Fruit fly (Drosophila melanogaster): ENCODE results near the gene CG9213.
A peak's percentile ranks its signal among the peaks of the same experiment; 100 is the strongest.

The CG9213 gene

DNA sequence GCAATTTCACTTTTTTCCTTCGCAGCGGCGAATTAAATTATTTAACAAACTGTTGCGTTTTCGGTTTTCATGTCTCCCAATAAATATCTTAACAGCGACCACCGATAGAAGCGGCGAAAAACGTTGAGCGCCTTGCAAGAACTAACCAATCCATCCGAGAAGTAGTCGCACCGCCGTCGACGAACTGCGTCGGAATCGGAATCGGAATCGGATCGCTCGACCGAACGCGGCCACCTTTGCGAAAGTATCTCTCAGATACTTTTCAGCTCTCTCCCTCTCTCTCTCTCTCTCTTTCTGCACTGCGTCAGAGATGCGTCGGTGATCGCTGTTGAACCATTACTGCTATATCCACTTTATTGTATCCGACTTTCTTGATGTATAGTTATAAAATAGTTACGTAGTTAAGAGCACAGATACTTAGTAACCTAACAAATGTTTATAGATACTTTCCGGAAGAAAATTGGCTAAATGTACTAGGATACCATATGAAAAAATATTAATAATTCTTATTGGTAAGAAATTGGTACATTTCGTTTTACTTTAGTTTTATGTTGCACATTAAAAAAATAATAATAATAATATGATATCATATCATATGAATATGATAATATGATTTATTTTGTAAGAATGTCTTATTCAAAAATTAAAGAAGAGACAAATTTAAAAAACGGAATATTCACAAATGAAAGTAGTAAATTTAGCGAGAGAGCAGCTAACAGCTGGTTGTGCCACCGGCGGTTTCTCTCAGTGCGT, 19.3 kb upstream of the CG9213 start, which contains the start of gene Chsy (continued):
- TF ChIP-seq ap (GFP tag; IDR thresholded peaks at IDR 0.05) = no peak
- TF ChIP-seq otp (GFP tag; IDR thresholded peaks at IDR 0.05) = no peak
- no peak for TF ChIP-seq HHEX (GFP tag; optimal IDR thresholded peaks at IDR 0.05)
- no peak for TF ChIP-seq HmgD (GFP tag; optimal IDR thresholded peaks at IDR 0.05)
- TF ChIP-seq dan (GFP tag; IDR thresholded peaks at IDR 0.05) = no peak
- no peak for TF ChIP-seq CG13123 (GFP tag; optimal IDR thresholded peaks at IDR 0.05)
- TF ChIP-seq NK7.1 (GFP tag; optimal IDR thresholded peaks at IDR 0.05) = no peak
- TF ChIP-seq Adf1 (GFP tag; IDR thresholded peaks at IDR 0.05) = peak; percentile 53; the same call in 1 of the 2 replicates
- no peak for TF ChIP-seq CG14667 (GFP tag; IDR thresholded peaks at IDR 0.05)
- peak; percentile 27 for TF ChIP-seq Sox100B (GFP tag; optimal IDR thresholded peaks at IDR 0.05)
- TF ChIP-seq CG17568 (GFP tag; optimal IDR thresholded peaks at IDR 0.05) = no peak
- TF ChIP-seq CG6813 (GFP tag; optimal IDR thresholded peaks at IDR 0.05) = no peak
- no peak for TF ChIP-seq CG9797 (GFP tag; optimal IDR thresholded peaks at IDR 0.05)
- TF ChIP-seq sim (GFP tag; IDR thresholded peaks at IDR 0.05) = no peak
- TF ChIP-seq Hand (GFP tag; optimal IDR thresholded peaks at IDR 0.05) = no peak
- no peak for TF ChIP-seq sisA (GFP tag; IDR thresholded peaks at IDR 0.05)
- TF ChIP-seq CG6175 (GFP tag; IDR thresholded peaks at IDR 0.05) = no peak
- no peak for TF ChIP-seq CG11560 (tag; IDR thresholded peaks at IDR 0.05)
- TF ChIP-seq sens-2 (GFP tag; IDR thresholded peaks at IDR 0.05) = no peak
- TF ChIP-seq Dip3 (GFP tag; optimal IDR thresholded peaks at IDR 0.05) = no peak
- TF ChIP-seq Doc3 (GFP tag; IDR thresholded peaks at IDR 0.05; ENCODE audit: partially characterized antibody) = no peak
- peak; percentile 66 for TF ChIP-seq yki (optimal IDR thresholded peaks at IDR 0.05)
- no peak for TF ChIP-seq ewg (GFP tag; optimal IDR thresholded peaks at IDR 0.05)
- TF ChIP-seq Nf-YB (GFP tag; optimal IDR thresholded peaks at IDR 0.05) = peak; percentile 3
- TF ChIP-seq CG3281 (GFP tag; optimal IDR thresholded peaks at IDR 0.05) = no peak
- TF ChIP-seq CG8765 (GFP tag; IDR thresholded peaks at IDR 0.05) = no peak
- no peak for TF ChIP-seq MESR4 (GFP tag; optimal IDR thresholded peaks at IDR 0.05)
- no peak for TF ChIP-seq dmrt11E (tag; optimal IDR thresholded peaks at IDR 0.05)
- TF ChIP-seq CG15479 (GFP tag; optimal IDR thresholded peaks at IDR 0.05) = no peak
- no peak for TF ChIP-seq dm (GFP tag; optimal IDR thresholded peaks at IDR 0.05)
- TF ChIP-seq pum (GFP tag; optimal IDR thresholded peaks at IDR 0.05) = no peak
- 0 out of 2 replicates have a peak, but pooled peaks have one; percentile 37 for TF ChIP-seq vvl (GFP tag; IDR thresholded peaks at IDR 0.05)
- no peak for TF ChIP-seq CG4617 (GFP tag; optimal IDR thresholded peaks at IDR 0.05; ENCODE audit: borderline replicate concordance)
- TF ChIP-seq CG1647 (GFP tag; optimal IDR thresholded peaks at IDR 0.05) = no peak
- TF ChIP-seq CG1792 (GFP tag; optimal IDR thresholded peaks at IDR 0.05) = no peak
- peak in 1 of 3 experiments; percentile 52 for TF ChIP-seq lola (GFP tag; optimal IDR thresholded peaks at IDR 0.05)
- no peak for TF ChIP-seq GATAe (GFP tag; conservative IDR thresholded peaks at IDR 0.05)
- TF ChIP-seq ind (GFP tag; optimal IDR thresholded peaks at IDR 0.05) = no peak
- TF ChIP-seq wdn (GFP tag; IDR thresholded peaks at IDR 0.05) = no peak
- no peak for TF ChIP-seq HLH4C (GFP tag; IDR thresholded peaks at IDR 0.05; ENCODE audit: partially characterized antibody)
- TF ChIP-seq CG15011 (GFP tag; optimal IDR thresholded peaks at IDR 0.05) = no peak
- no peak for TF ChIP-seq fru (optimal IDR thresholded peaks at IDR 0.05)
- no peak for TF ChIP-seq gfzf (GFP tag; optimal IDR thresholded peaks at IDR 0.05)
- peak; percentile 52 for TF ChIP-seq Rfx (GFP tag; IDR thresholded peaks at IDR 0.05)
- TF ChIP-seq pros (GFP tag; optimal IDR thresholded peaks at IDR 0.05) = no peak
- peak; percentile 21 for TF ChIP-seq CG34376 (GFP tag; optimal IDR thresholded peaks at IDR 0.05)
- TF ChIP-seq Max (GFP tag; optimal IDR thresholded peaks at IDR 0.05) = no peak
- TF ChIP-seq CG14050 (GFP tag; IDR thresholded peaks at IDR 0.05) = no peak
- no peak for TF ChIP-seq sc (optimal IDR thresholded peaks at IDR 0.05)
- TF ChIP-seq sc (GFP tag; optimal IDR thresholded peaks at IDR 0.05) = no peak
- no peak for TF ChIP-seq pb (GFP tag; optimal IDR thresholded peaks at IDR 0.05)
